Worm (Caenorhabditis elegans): Measurements from ENCODE around the gene cyp-34A9.

DNA sequence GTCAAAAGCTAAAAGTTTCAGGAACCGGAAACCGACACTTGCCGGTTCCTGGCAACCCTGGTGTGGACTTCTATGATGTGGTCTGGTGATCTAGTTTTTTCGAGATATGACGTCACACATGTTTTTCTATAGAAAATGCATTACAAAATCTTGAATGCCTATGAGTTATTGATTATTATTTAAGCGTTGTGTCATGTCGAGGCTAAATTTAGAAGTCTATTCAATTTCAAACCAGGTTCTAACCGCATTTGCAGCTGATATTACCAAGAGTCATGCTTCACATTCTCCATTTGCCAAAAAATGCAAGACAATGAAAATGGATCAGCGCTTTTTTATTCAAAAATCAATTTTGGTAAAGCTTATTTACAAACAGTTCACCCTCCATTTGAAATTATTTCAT lies 48.8 kb upstream of the cyp-34A9 start, which contains the start of gene K09D9.3:
- TF ChIP-seq unc-39 (tag; optimal IDR thresholded peaks at IDR 0.05) (no peak), mbf-1 (tag; optimal IDR thresholded peaks at IDR 0.05) (no peak), ztf-11 (tag; optimal IDR thresholded peaks at IDR 0.05) (no peak)

All from whole organism, L2 larva.